Worm (Caenorhabditis elegans) whole organism, young adult: ENCODE measurements around the gene abcf-2.

ENCODE experiments used
- B0019.2 ChIP-seq: fragments of 200-800 bp; sonication (Bioruptor generic); conservative IDR thresholded peaks from 2 replicates; pipeline ENCODE4 v1.3.6; 2022; ENCODE audit warnings: missing genetic modification reagents, missing genetic modification characterization, missing compliant biosample characterization
- D2030.7 ChIP-seq: fragments of 200-800 bp; sonication (Bioruptor generic); IDR thresholded peaks from 2 replicates; pipeline ENCODE4 v1.3.6; 2022; ENCODE audit warnings: missing genetic modification reagents, missing genetic modification characterization, missing compliant biosample characterization
- F33H1.4 ChIP-seq: fragments of 200-800 bp; sonication (Bioruptor generic); IDR thresholded peaks from 2 replicates; pipeline ENCODE4 v1.3.6; 2022; ENCODE audit warnings: missing genetic modification reagents, missing genetic modification characterization, missing compliant biosample characterization
- F39B2.1 ChIP-seq: fragments of 200-800 bp; sonication (Bioruptor generic); IDR thresholded peaks from 2 replicates; pipeline ENCODE4 v1.3.6; 2022; ENCODE audit warnings: missing genetic modification reagents, missing genetic modification characterization, missing compliant biosample characterization
- Y53F4B.3 ChIP-seq: fragments of 200-800 bp; sonication (Bioruptor generic); IDR thresholded peaks from 2 replicates; pipeline ENCODE4 v1.3.6; 2022; ENCODE audit warnings: missing genetic modification reagents, missing genetic modification characterization, missing compliant biosample characterization
- Y67H2A.10 ChIP-seq: fragments of 200-800 bp; sonication (Bioruptor generic); conservative IDR thresholded peaks from 2 replicates; pipeline ENCODE4 v1.3.6; 2022; ENCODE audit warnings: missing genetic modification reagents, missing genetic modification characterization, missing compliant biosample characterization
- Y95B8A.8 ChIP-seq: fragments of 200-800 bp; sonication (Bioruptor generic); IDR thresholded peaks from 2 replicates; pipeline ENCODE4 v1.3.6; 2022; ENCODE audit warnings: missing genetic modification reagents, missing genetic modification characterization, missing compliant biosample characterization
- aptf-3 ChIP-seq: fragments of 200-800 bp; sonication (Bioruptor generic); IDR thresholded peaks from 2 replicates; pipeline ENCODE4 v1.3.6; 2022; ENCODE audit warnings: missing genetic modification characterization, missing compliant biosample characterization
- athp-1 ChIP-seq: sonication (generic microtip); optimal IDR thresholded peaks from 2 replicates; lab custom pipeline; 2017; ENCODE audit warnings: mild to moderate bottlenecking, missing genetic modification characterization, missing compliant biosample characterization
- attf-6 ChIP-seq: fragments of 200-800 bp; sonication (Bioruptor generic); IDR thresholded peaks from 2 replicates; pipeline ENCODE4 v1.3.6; 2022; ENCODE audit warnings: missing genetic modification reagents, missing genetic modification characterization, missing compliant biosample characterization
- bed-1 ChIP-seq: fragments of 200-800 bp; sonication (Bioruptor generic); IDR thresholded peaks from 2 replicates; pipeline ENCODE4 v1.3.6; 2022; ENCODE audit warnings: missing genetic modification reagents, missing genetic modification characterization, missing compliant biosample characterization
- cebp-2 ChIP-seq: fragments of 200-800 bp; sonication (Bioruptor generic); IDR thresholded peaks from 2 replicates; pipeline ENCODE4 v1.3.6; 2022; ENCODE audit warnings: missing genetic modification characterization, missing compliant biosample characterization
- ceh-100 ChIP-seq: fragments of 200-800 bp; sonication (Bioruptor generic); IDR thresholded peaks from 2 replicates; pipeline ENCODE4 v1.3.6; 2022; ENCODE audit warnings: missing genetic modification reagents, missing genetic modification characterization, missing compliant biosample characterization
- ceh-40 ChIP-seq: fragments of 200-800 bp; sonication (Bioruptor generic); IDR thresholded peaks from 2 replicates; pipeline ENCODE4 v1.3.6; 2022; ENCODE audit warnings: missing genetic modification characterization, missing compliant biosample characterization
- ceh-58 ChIP-seq: fragments of 200-800 bp; sonication (Bioruptor generic); IDR thresholded peaks from 2 replicates; pipeline ENCODE4 v1.3.6; 2022; ENCODE audit warnings: missing genetic modification characterization, missing compliant biosample characterization
- chd-7 ChIP-seq: sonication (generic microtip); optimal IDR thresholded peaks from 2 replicates; lab custom pipeline; 2016; ENCODE audit warnings: mild to moderate bottlenecking, missing genetic modification characterization, moderate library complexity, missing compliant biosample characterization
- dox-1 ChIP-seq: fragments of 200-800 bp; sonication (Bioruptor generic); IDR thresholded peaks from 2 replicates; pipeline ENCODE4 v1.3.6; 2022; ENCODE audit warnings: missing genetic modification reagents, missing genetic modification characterization, missing compliant biosample characterization
- egrh-3 ChIP-seq: fragments of 200-800 bp; sonication (Bioruptor generic); IDR thresholded peaks from 2 replicates; pipeline ENCODE4 v1.3.6; 2022; ENCODE audit warnings: missing genetic modification reagents, missing genetic modification characterization, missing compliant biosample characterization
- ekl-4 ChIP-seq: fragments of 200-800 bp; sonication (Bioruptor generic); IDR thresholded peaks from 2 replicates; pipeline ENCODE4 v1.3.6; 2022; ENCODE audit warnings: missing genetic modification reagents, missing genetic modification characterization, missing compliant biosample characterization
- hlh-12 ChIP-seq: sonication (generic microtip); optimal IDR thresholded peaks from 2 replicates; lab custom pipeline; 2016; ENCODE audit warnings: missing genetic modification characterization, missing compliant biosample characterization
- hmg-1.2 ChIP-seq: fragments of 200-800 bp; sonication (Bioruptor generic); IDR thresholded peaks from 2 replicates; pipeline ENCODE4 v1.3.6; 2022; ENCODE audit warnings: missing genetic modification reagents, missing genetic modification characterization, missing compliant biosample characterization
- hsf-1 ChIP-seq: fragments of 200-800 bp; sonication (Bioruptor generic); IDR thresholded peaks from 2 replicates; pipeline ENCODE4 v1.3.6; 2022; ENCODE audit warnings: missing genetic modification reagents, missing genetic modification characterization, missing compliant biosample characterization
- let-526 ChIP-seq: fragments of 200-800 bp; sonication (Bioruptor generic); IDR thresholded peaks from 2 replicates; pipeline ENCODE4 v1.3.6; 2022; ENCODE audit warnings: missing genetic modification reagents, missing genetic modification characterization, missing compliant biosample characterization
- lin-35 ChIP-seq, 3 experiments: fragments of 150-350 bp in 2 of 3; sonication (generic microtip) in 1 of 3; optimal IDR thresholded peaks; 2 replicates each; lab custom pipeline; 2014 to 2018; ENCODE audit warnings: missing biosample characterization in 3 of 3, missing genetic modification characterization in 3 of 3, missing genetic modification reagents in 3 of 3
- lin-54 ChIP-seq: fragments of 200-800 bp; sonication (Bioruptor generic); optimal IDR thresholded peaks from 2 replicates; lab custom pipeline; 2018; ENCODE audit warnings: mild to moderate bottlenecking, missing genetic modification characterization, missing compliant biosample characterization
- madf-3 ChIP-seq: fragments of 200-800 bp; sonication (Bioruptor generic); IDR thresholded peaks from 2 replicates; pipeline ENCODE4 v1.3.6; 2022; ENCODE audit warnings: missing genetic modification reagents, missing genetic modification characterization, missing compliant biosample characterization
- madf-6 ChIP-seq: fragments of 200-800 bp; sonication (Bioruptor generic); IDR thresholded peaks from 2 replicates; pipeline ENCODE4 v1.3.6; 2022; ENCODE audit warnings: missing genetic modification reagents, missing genetic modification characterization, missing compliant biosample characterization
- mcd-1 ChIP-seq: fragments of 200-800 bp; sonication (Bioruptor generic); IDR thresholded peaks from 2 replicates; pipeline ENCODE4 v1.3.6; 2022; ENCODE audit warnings: missing genetic modification reagents, missing genetic modification characterization, missing compliant biosample characterization
- nfya-1 ChIP-seq: sonication (generic microtip); optimal IDR thresholded peaks from 2 replicates; lab custom pipeline; 2017; ENCODE audit warnings: antibody characterized with exemption, missing compliant biosample characterization, missing genetic modification characterization, borderline replicate concordance; ENCODE audit not compliant: insufficient read depth
- nfyb-1 ChIP-seq: fragments of 200-800 bp; sonication (Bioruptor generic); IDR thresholded peaks from 2 replicates; pipeline ENCODE4 v1.3.6; 2022; ENCODE audit warnings: missing genetic modification reagents, missing genetic modification characterization, missing compliant biosample characterization
- nhr-80 ChIP-seq: sonication (generic microtip); optimal IDR thresholded peaks from 2 replicates; lab custom pipeline; 2016; ENCODE audit warnings: missing genetic modification characterization, missing compliant biosample characterization
- nhr-90 ChIP-seq: sonication (generic microtip); optimal IDR thresholded peaks from 2 replicates; lab custom pipeline; 2016; ENCODE audit warnings: missing genotype, mild to moderate bottlenecking, missing genetic modification characterization, missing compliant biosample characterization
- pbrm-1 ChIP-seq: fragments of 200-800 bp; sonication (Bioruptor generic); IDR thresholded peaks from 2 replicates; pipeline ENCODE4 v1.3.6; 2022; ENCODE audit warnings: missing genetic modification reagents, missing genetic modification characterization, missing compliant biosample characterization
- rcor-1 ChIP-seq: fragments of 200-800 bp; sonication (Bioruptor generic); IDR thresholded peaks from 2 replicates; pipeline ENCODE4 v1.3.6; 2022; ENCODE audit warnings: missing genetic modification reagents, missing genetic modification characterization, missing compliant biosample characterization
- zfh-2 ChIP-seq: fragments of 200-800 bp; sonication (Bioruptor generic); conservative IDR thresholded peaks from 2 replicates; pipeline ENCODE4 v1.3.6; 2022; ENCODE audit warnings: missing genetic modification reagents, missing genetic modification characterization, missing compliant biosample characterization

The abcf-2 gene

DNA sequence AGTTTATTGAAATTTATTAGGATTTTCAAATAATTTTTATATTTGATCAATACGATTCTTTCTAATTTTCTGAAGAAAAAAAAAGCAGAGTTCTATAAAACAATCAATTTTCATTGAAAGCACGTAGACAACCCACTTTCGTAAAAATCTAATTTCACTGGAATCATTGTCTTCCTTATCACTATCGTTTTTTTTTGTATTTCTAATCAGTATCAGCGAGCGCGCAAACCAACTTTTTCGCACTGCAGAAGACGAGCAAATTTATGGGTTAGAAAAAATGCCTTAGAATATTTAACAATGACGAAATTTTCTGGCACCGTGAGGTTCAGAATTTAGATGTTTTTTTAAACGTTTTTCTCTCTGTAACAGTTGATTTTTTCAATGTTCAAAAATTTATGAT is 9.2 kb downstream of the abcf-2 start:
- no peak for TF ChIP-seq athp-1 (tag; lab: Kevin White, UChicago)
- peak; percentile 47 for TF ChIP-seq nhr-80 (tag; lab: Kevin White, UChicago)
- TF ChIP-seq, all 124 proteins: peak for 1

- TF ChIP-seq ceh-100 (GFP tag; lab: Robert Waterston, UW): peak; percentile 40; the same call in 1 of the 2 replicates
- 0 out of 2 replicates have a peak, but pooled peaks have one; percentile 32 for TF ChIP-seq aptf-3 (GFP tag; lab: Robert Waterston, UW)
- peak; percentile 41 for TF ChIP-seq mcd-1 (GFP tag; lab: Robert Waterston, UW)
- peak; percentile 85 for TF ChIP-seq egrh-3
- peak; percentile 51; the same call in 1 of the 2 replicates for TF ChIP-seq D2030.7
- TF ChIP-seq F33H1.4 (GFP tag; lab: Robert Waterston, UW): peak; percentile 80
- 0 out of 2 replicates have a peak, but pooled peaks have one; percentile 67 for TF ChIP-seq madf-3
- 0 out of 2 replicates have a peak, but pooled peaks have one; percentile 55 for TF ChIP-seq nfyb-1 (GFP tag; lab: Robert Waterston, UW)
- TF ChIP-seq madf-6: peak; percentile 33
These were observed 13.8 kb downstream of the abcf-2 start for ce11 chrIII:13448235-13448634.

- TF ChIP-seq F39B2.1 (GFP tag; lab: Robert Waterston, UW) (peak; percentile 86), aptf-3 (GFP tag; lab: Robert Waterston, UW) (peak; percentile 96), hsf-1 (peak; percentile 99), hmg-1.2 (0 out of 2 replicates have a peak, but pooled peaks have one; percentile 12), let-526 (GFP tag; lab: Robert Waterston, UW) (peak; percentile 29; the same call in 1 of the 2 replicates), pbrm-1 (GFP tag; lab: Robert Waterston, UW) (peak; percentile 90), F33H1.4 (GFP tag; lab: Robert Waterston, UW) (peak; percentile 40; the same call in 1 of the 2 replicates), dox-1 (GFP tag; lab: Robert Waterston, UW) (peak; percentile 99), madf-6 (peak; percentile 65), madf-3 (0 out of 2 replicates have a peak, but pooled peaks have one; percentile 7), attf-6 (GFP tag; lab: Robert Waterston, UW) (peak; percentile 81), egrh-3 (peak; percentile 69), B0019.2 (GFP tag; lab: Robert Waterston, UW) (peak; percentile 66; the same call in 1 of the 2 replicates), D2030.7 (peak; percentile 58), rcor-1 (GFP tag; lab: Robert Waterston, UW) (peak; percentile 92), bed-1 (GFP tag; lab: Robert Waterston, UW) (0 out of 2 replicates have a peak, but pooled peaks have one; percentile 45), Y95B8A.8 (GFP tag; lab: Robert Waterston, UW) (peak; percentile 47; the same call in 1 of the 2 replicates), nfyb-1 (GFP tag; lab: Robert Waterston, UW) (peak; percentile 87), mcd-1 (GFP tag; lab: Robert Waterston, UW) (peak; percentile 32; the same call in 1 of the 2 replicates), cebp-2 (peak; percentile 18; the same call in 1 of the 2 replicates), Y67H2A.10 (peak; percentile 65; the same call in 1 of the 2 replicates), ekl-4 (GFP tag; lab: Robert Waterston, UW) (peak; percentile 87), ceh-40 (GFP tag; lab: Robert Waterston, UW) (peak; percentile 93), Y53F4B.3 (GFP tag; lab: Robert Waterston, UW) (peak; percentile 81)
- TF ChIP-seq, all 124 proteins: peak for 24; not testable (repeated sequence) for 100
These were observed 14.6 kb downstream of the abcf-2 start for ce11 chrIII:13447439-13447838.

ce11 chrIII:13446865-13447264 is 15.2 kb downstream of the abcf-2 start:
- peak; percentile 91 for TF ChIP-seq hsf-1

- TF ChIP-seq nfya-1 (no peak), nhr-90 (tag; lab: Kevin White, UChicago) (no peak), hlh-12 (tag; lab: Kevin White, UChicago) (no peak), chd-7 (tag; lab: Kevin White, UChicago) (no peak), lin-35 (GFP tag; optimal IDR thresholded peaks at IDR 0.05; lab: Kevin White, UChicago) (peak in 1 of 3 experiments; percentile 64), lin-54 (GFP tag; lab: Kevin White, UChicago) (peak; percentile 39), ceh-58 (GFP tag; lab: Robert Waterston, UW) (no peak), zfh-2 (GFP tag; lab: Robert Waterston, UW) (no peak), hsf-1 (0 out of 2 replicates have a peak, but pooled peaks have one; percentile 11)
These were observed 22.6 kb downstream of the abcf-2 start, which contains the start of gene ciao-2B for ce11 chrIII:13439415-13439814. ciao-2B (minus strand) TSS chrIII:13439544.
